Fruit fly (Drosophila melanogaster) whole organism, adult: ENCODE data around the gene Mst57Da.
A peak's percentile ranks its signal among the peaks of the same experiment; 100 is the strongest.

Source experiments
- CG11617 ChIP-seq: fragments of 200-800 bp; sonication (Bioruptor generic); optimal IDR thresholded peaks from 2 replicates; lab custom pipeline; 2017; ENCODE audit warnings: mild to moderate bottlenecking, missing biosample characterization, missing genetic modification reagents, missing genetic modification characterization
- CG12768 ChIP-seq: fragments of 200-800 bp; sonication (Bioruptor generic); optimal IDR thresholded peaks from 2 replicates; lab custom pipeline; 2017; ENCODE audit warnings: missing biosample characterization, missing genetic modification characterization, mild to moderate bottlenecking, moderate library complexity, missing genetic modification reagents
- CG14711 ChIP-seq: fragments of 200-800 bp; sonication (Bioruptor generic); optimal IDR thresholded peaks from 2 replicates; lab custom pipeline; 2018; ENCODE audit warnings: missing biosample characterization, mild to moderate bottlenecking, missing genetic modification characterization, moderate library complexity
- CG5204 ChIP-seq: fragments of 200-800 bp; sonication (Bioruptor generic); optimal IDR thresholded peaks from 2 replicates; lab custom pipeline; 2016; ENCODE audit warnings: missing biosample characterization, missing genetic modification characterization
- CG7101 ChIP-seq: fragments of 200-800 bp; sonication (Bioruptor generic); optimal IDR thresholded peaks from 2 replicates; lab custom pipeline; 2018; ENCODE audit warnings: missing biosample characterization, mild to moderate bottlenecking, missing genetic modification characterization, moderate library complexity
- Hr96 ChIP-seq: fragments of 200-800 bp; sonication (Bioruptor generic); optimal IDR thresholded peaks from 2 replicates; lab custom pipeline; 2016; ENCODE audit warnings: missing biosample characterization, missing genetic modification characterization
- kay ChIP-seq: fragments of 200-800 bp; sonication (Bioruptor generic); peaks from one replicate; lab custom pipeline; 2016; ENCODE audit warnings: missing biosample characterization, missing genetic modification characterization, borderline replicate concordance
- ovo ChIP-seq: fragments of 200-800 bp; sonication (Bioruptor generic); optimal IDR thresholded peaks from 2 replicates; lab custom pipeline; 2016; ENCODE audit warnings: missing biosample characterization, missing genetic modification characterization
- tj ChIP-seq: fragments of 200-800 bp; sonication (Bioruptor generic); optimal IDR thresholded peaks from 3 replicates; lab custom pipeline; 2017; ENCODE audit warnings: missing biosample characterization, mild to moderate bottlenecking, missing genetic modification characterization, moderate library complexity

DNA sequence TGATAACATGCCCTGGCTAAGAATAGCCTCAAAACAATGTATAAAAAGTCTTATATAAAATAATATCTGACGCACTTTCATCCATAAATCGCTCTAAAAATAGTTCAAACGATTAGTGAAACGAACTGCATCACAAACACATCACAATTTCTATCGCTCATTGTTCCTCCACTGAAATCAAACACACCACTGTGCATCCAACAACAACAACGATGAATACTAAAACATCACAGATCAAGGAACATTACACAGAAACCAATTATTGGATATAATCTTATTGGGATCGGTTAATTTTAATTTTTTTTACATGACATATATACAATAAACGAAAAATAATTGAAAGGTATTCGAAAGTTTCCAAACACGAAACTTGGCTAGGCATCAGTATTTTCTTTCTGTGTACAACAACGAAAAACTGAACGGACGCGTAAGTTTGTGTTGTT is 47.6 kb upstream of the Mst57Da start:
- no peak for TF ChIP-seq tj (GFP tag; lab: Kevin White, UChicago)
- no peak for TF ChIP-seq Hr96 (GFP tag; lab: Kevin White, UChicago)
- no peak for TF ChIP-seq CG11617 (GFP tag; lab: Kevin White, UChicago)
- TF ChIP-seq CG5204, result no peak
- TF ChIP-seq CG14711, result peak; percentile 37
- TF ChIP-seq CG7101 (tag; lab: Kevin White, UChicago), result no peak
- no peak for TF ChIP-seq ovo (GFP tag; lab: Kevin White, UChicago)
- no peak for TF ChIP-seq CG12768 (GFP tag; lab: Kevin White, UChicago)
- TF ChIP-seq kay (GFP tag; lab: Kevin White, UChicago), result peak; percentile 54
